Worm (Caenorhabditis elegans) whole organism, L4/young adult: ENCODE measurements around the gene atp-4.

ENCODE experiments used
- W03F9.2 ChIP-seq: fragments of 150-350 bp; optimal IDR thresholded peaks from 2 replicates; lab custom pipeline; 2014; ENCODE audit warnings: missing biosample characterization, missing genetic modification characterization
- dao-5 ChIP-seq: sonication (generic microtip); optimal IDR thresholded peaks from 2 replicates; lab custom pipeline; 2016; ENCODE audit warnings: missing genotype, missing genetic modification characterization, moderate library complexity, missing compliant biosample characterization
- him-1 ChIP-seq: sonication (generic microtip); optimal IDR thresholded peaks from 2 replicates; lab custom pipeline; 2016; ENCODE audit warnings: missing genotype, missing genetic modification reagents, missing genetic modification characterization, missing compliant biosample characterization

- TF ChIP-seq W03F9.2 (tag; lab: Kevin White, UChicago) (no peak), him-1 (tag; lab: Kevin White, UChicago) (no peak), dao-5 (no peak)
These were observed 15.8 kb downstream of the atp-4 start for ce11 chrV:6411161-6411560.
